Worm (Caenorhabditis elegans) whole organism, L4/young adult: Measurements from ENCODE around the gene cnt-2.

Experiments
- W03F9.2 ChIP-seq: fragments of 150-350 bp; optimal IDR thresholded peaks from 2 replicates; lab custom pipeline; 2014; ENCODE audit warnings: missing biosample characterization, missing genetic modification characterization
- dao-5 ChIP-seq: sonication (generic microtip); optimal IDR thresholded peaks from 2 replicates; lab custom pipeline; 2016; ENCODE audit warnings: missing genotype, missing genetic modification characterization, moderate library complexity, missing compliant biosample characterization
- him-1 ChIP-seq: sonication (generic microtip); optimal IDR thresholded peaks from 2 replicates; lab custom pipeline; 2016; ENCODE audit warnings: missing genotype, missing genetic modification reagents, missing genetic modification characterization, missing compliant biosample characterization

Gene cnt-2

DNA sequence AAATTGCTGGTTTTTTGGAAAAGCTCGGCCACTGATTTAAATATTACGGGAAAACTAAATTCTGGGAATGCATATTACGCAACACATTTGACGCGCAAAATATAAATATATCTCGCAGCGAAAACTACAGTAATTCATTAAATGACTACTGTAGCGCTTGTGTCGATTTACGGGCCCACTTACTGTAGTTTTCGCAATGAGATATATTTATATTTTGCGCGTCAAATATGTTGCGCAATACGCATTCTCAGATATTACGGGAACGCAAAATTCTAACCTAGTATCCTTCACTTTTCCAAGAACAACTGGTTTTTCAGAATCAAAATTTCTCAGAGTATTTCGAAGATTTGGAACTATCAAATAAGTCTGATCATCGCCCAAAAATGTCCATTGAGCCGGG lies 54.9 kb downstream of the cnt-2 start:
- TF ChIP-seq him-1 (no peak), W03F9.2 (tag; lab: Kevin White, UChicago) (no peak), dao-5 (tag; lab: Kevin White, UChicago) (no peak)

DNA sequence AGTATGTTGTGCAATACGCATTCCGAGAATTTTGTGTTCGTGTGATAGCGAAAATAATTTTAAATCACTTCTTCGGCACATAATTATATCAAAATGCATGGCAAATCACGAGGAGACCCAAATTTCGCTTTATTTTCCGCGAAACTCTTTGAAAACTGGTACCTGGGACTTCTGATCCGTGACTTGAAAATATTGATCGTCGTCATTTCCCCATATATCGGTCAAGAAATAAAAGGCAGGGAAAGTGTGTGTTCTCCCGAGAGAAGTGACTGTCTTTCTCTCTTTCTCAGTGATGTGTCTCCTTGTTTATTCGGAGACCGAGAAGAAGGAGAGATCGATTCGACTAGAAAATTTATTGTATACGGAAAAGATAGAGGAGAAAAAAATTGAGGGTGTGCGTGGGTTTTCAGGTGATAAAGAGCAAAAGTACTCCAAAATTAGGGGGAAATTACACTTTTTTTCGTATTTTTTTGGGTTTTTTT lies 56.4 kb downstream of the cnt-2 start, which contains the start of gene W09D10.5:
Gene W09D10.5, minus strand, starts transcription at position 345 of the 482 bp plus-strand sequence.
- no peak for TF ChIP-seq dao-5 (tag; lab: Kevin White, UChicago)

DNA sequence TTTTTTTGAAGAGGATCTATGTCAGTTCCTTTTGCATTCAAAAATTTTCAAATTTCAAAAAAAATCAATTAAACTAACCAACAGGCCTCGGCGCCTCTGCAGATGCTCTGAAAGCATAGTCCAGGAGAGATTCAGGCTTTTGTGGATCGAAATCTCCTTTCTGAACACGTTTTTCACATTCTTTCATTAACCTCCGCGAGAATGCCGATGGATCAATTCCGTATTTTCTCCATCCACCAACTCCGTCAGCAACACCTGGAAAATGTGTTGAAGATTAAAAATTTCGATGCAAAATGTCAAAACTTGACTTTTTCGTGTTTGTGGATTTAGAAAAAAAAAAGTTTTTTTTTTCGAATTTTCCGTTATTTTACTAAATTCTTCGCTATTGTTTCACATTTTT lies 59.7 kb downstream of the cnt-2 start:
- no peak for TF ChIP-seq him-1
- TF ChIP-seq W03F9.2 (tag; lab: Kevin White, UChicago): no peak
- TF ChIP-seq dao-5 (tag; lab: Kevin White, UChicago): no peak

DNA sequence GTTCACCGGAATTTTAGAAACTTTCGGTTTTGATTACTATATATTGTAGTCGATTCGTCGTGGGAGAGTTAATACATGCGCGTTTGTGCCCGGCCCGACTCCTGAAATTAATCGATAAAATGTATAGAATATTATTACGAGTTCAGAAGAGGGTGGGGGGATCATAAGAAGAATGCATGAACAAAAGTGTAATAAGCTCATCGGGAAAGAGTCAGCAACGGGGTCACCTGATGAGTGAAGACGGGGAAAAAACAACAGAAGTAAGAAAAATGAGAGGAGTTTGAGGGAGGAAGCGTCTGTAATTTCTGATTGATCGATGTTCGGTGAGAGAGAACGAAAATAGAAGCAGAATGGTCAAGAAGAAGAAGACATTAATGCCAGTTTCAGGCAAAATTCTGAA lies 61.3 kb downstream of the cnt-2 start, which contains the start of gene W09D10.4:
Gene W09D10.4, minus strand, starts transcription at position 101 of the 400 bp plus-strand sequence.
- TF ChIP-seq W03F9.2 (tag; lab: Kevin White, UChicago): no peak

DNA sequence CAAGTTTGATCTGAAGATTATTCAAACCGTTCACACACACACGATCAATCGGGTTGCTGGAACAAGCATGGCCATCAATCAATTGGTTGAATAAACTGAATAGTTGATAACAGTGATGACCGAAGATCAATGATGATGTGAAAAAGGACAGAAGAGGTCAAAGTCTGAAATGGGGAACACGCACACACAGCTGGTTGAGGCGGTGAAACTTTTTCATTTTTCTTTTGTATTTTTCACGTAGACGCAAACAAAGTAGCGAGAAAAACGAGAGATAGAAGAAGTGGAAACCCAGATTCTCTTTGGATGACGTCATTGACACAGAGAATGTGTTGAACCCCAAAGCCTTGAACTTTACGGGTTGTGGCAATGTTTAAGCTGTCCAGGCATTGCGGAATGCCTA lies 62.7 kb downstream of the cnt-2 start:
- TF ChIP-seq W03F9.2 (tag; lab: Kevin White, UChicago): no peak
- TF ChIP-seq him-1: no peak
- TF ChIP-seq dao-5 (tag; lab: Kevin White, UChicago): no peak

DNA sequence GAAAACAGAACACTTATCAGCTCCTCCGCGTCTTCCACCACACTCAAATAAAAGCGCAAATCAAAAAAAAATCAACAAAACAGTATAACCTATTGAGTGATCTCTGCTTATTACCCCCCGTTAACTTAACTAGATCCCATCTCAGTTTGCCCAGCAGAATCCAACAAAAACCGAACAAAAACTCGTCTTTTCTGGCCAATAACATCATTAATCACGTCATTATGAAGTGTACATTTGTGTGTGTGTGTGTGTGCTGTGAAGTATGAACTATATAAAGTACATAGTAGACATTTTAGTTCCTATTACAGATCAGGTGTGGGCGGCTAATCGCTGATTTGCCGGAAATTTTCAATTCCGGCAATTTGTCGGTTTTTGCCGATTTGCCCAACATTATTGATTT lies 63.3 kb downstream of the cnt-2 start:
- TF ChIP-seq dao-5 (tag; lab: Kevin White, UChicago): no peak
- no peak for TF ChIP-seq him-1
- TF ChIP-seq W03F9.2 (tag; lab: Kevin White, UChicago): no peak

DNA sequence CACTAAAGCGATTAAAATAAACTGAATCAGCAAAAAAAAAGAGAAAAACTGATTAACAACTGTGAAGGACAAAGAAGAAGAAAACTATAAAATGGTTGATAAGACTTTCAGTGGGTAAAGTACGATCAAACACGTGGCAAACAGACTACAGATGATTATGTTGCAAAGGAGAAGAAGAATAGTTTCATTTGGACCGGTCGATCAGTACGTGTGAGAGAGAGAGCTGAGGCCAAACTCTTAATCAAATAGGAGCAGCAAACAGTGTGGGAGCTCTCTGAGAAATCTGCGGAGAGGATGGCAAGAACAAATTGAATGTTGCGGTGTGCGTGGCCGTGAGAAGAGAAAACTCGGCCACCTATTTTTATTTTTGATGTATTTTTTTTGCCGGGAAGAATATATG lies 64.2 kb downstream of the cnt-2 start:
- TF ChIP-seq him-1 (no peak), dao-5 (tag; lab: Kevin White, UChicago) (no peak)

DNA sequence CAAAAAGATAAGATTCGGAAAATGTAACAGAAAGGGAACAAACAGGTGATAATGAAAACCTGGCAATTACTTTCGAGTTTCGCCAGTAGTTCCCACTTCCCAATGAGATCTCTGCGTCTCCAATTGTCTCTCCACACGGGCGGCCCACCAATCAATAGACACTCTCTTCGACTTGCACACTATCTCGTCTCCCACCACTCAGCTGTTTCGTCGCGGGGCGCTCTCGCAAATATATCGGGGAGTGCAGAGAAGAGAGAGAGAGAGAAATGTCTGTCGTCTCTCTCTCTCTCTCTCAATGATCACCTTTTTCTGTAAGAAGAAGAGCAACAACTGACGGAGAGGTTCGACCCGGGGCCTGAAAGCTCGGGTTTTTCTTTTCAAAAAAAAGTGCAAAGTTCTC lies 65.4 kb downstream of the cnt-2 start:
- TF ChIP-seq W03F9.2 (tag; lab: Kevin White, UChicago): peak; percentile 17
- TF ChIP-seq him-1: peak; percentile 20
- no peak for TF ChIP-seq dao-5 (tag; lab: Kevin White, UChicago)

DNA sequence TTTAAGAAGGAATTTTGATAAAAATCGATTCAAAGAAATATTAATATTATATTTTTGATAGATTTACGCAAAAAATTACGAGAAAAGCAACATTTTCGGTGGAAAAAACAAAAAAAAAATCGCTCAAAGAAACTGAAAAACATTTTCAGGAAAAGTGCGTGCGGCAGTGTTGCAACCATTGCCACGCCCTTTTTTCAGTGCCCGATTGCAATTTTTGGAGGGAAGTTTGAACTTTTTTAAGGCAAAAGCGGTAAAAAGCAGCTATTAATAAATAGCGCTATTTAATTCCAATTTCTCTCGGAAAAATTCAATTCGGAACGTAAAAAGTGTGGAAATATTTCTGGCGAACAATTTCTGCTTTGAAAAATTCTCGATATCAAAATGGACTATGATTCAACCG lies 66.2 kb downstream of the cnt-2 start:
- no peak for TF ChIP-seq dao-5 (tag; lab: Kevin White, UChicago)
- TF ChIP-seq him-1: no peak
- no peak for TF ChIP-seq W03F9.2 (tag; lab: Kevin White, UChicago)
